Fruit fly (Drosophila melanogaster): ENCODE data around the gene U2af50.

DNA sequence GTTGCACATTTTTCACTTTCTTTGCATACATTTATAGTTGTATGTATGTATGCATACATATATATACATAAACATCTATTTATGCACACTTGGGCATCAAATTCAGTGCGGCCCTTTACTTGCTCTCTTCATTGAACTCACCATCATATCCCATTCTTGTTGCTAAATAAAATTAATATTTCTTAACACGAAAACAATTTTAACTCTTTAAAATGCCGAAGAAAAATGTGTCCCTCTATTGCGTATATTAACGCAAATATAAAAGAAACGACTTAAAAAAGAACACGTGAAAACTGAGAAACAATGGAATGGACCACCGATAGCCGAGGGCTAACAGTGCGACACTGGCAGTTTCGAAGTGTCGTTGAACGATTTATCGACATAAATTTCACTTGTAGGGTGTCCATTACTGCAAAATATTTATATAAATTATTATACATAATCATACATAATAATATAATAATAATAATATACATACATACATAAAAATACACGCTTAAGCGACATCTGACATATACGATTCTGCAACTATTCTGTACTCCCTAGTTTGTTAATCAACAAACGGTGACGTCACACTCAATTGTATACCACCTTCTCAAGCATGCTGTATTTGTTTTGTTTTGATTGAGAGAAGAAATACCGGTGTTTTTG, at the start of gene U2af50, which contains the start of gene PIG-Q:
- TF ChIP-seq kay (GFP tag; ENCODE audit: borderline replicate concordance) (peak; percentile 75), CG33017 (tag; optimal IDR thresholded peaks at IDR 0.05) (peak; percentile 82), Mnt (GFP tag; optimal IDR thresholded peaks at IDR 0.05) (peak; percentile 84), CG12768 (GFP tag; optimal IDR thresholded peaks at IDR 0.05) (peak; percentile 84), Crg-1 (GFP tag; optimal IDR thresholded peaks at IDR 0.05) (peak; percentile 73), Hr96 (GFP tag; optimal IDR thresholded peaks at IDR 0.05) (no peak), pad (GFP tag; optimal IDR thresholded peaks at IDR 0.05) (peak; percentile 78), CG11617 (GFP tag; optimal IDR thresholded peaks at IDR 0.05) (peak; percentile 93), Clk (GFP tag; optimal IDR thresholded peaks at IDR 0.05) (peak; percentile 59), bab1 (GFP tag; optimal IDR thresholded peaks at IDR 0.05) (peak; percentile 94), CG5204 (GFP tag; optimal IDR thresholded peaks at IDR 0.05) (no peak), toe (GFP tag; optimal IDR thresholded peaks at IDR 0.05) (peak; percentile 65), CG7101 (tag; optimal IDR thresholded peaks at IDR 0.05) (peak; percentile 94), tj (GFP tag; optimal IDR thresholded peaks at IDR 0.05) (peak; percentile 78)
